Worm (Caenorhabditis elegans): ENCODE measurements around the gene srj-52.

DNA sequence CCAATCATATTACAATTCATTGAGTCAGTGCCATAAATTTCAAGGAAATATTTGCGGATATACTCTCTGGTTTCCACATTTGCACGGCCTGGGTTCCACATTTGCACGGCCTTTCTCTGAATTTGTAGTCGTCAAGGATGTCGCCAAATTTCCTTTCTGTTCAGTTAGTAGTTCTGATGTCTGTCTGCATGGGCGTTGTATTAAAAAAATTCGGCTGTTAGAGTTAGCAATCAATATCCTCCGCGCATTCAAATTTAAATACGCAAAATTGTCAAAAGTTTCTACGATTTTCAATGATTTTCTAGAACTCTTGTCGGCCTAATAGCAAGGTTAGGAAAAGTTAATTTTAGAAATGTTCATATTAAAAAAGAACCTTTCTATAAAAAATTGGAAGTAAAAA, at the start of gene srj-52:
- TF ChIP-seq zag-1 (tag; optimal IDR thresholded peaks at IDR 0.05) (no peak), aha-1 (tag) (no peak), egl-27 (tag; optimal IDR thresholded peaks at IDR 0.05) (no peak), nhr-28 (tag; optimal IDR thresholded peaks at IDR 0.05) (no peak), zip-11 (GFP tag; IDR thresholded peaks at IDR 0.05) (no peak), ceh-82 (tag; optimal IDR thresholded peaks at IDR 0.05) (no peak), tag-97 (GFP tag; IDR thresholded peaks at IDR 0.05) (no peak), dmd-6 (GFP tag; IDR thresholded peaks at IDR 0.05) (no peak), nhr-6 (tag; optimal IDR thresholded peaks at IDR 0.05) (no peak)

Measured in whole organism, L4 larva.